Fruit fly (Drosophila melanogaster): ENCODE results near the gene Nrg.

The Nrg gene

DNA sequence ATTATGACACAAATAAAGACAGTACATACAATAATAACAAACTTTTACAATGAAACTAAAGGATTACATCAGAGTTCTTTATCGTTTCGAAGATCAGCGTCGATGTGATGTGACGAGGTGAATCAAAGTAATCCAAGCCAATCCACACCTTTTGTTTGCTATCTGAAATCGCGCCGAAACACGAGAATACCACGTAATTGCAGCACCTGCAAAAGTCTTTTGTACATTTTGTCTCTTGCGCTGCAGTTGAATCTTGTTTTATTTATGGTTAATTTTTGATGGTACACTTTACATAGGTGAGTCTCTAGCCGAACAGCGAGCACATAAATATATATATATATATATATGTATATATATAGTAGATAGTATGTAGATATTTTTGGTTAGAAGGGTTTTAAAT, 32.4 kb upstream of the Nrg start:
- TF ChIP-seq CG11247 (GFP tag; IDR thresholded peaks at IDR 0.05) (no peak), chm (GFP tag; IDR thresholded peaks at IDR 0.05) (no peak), CG4424 (GFP tag; optimal IDR thresholded peaks at IDR 0.05) (no peak), Myb (GFP tag; optimal IDR thresholded peaks at IDR 0.05) (no peak), Atf3 (GFP tag; optimal IDR thresholded peaks at IDR 0.05) (no peak), CG2116 (GFP tag; optimal IDR thresholded peaks at IDR 0.05) (no peak), CG2678 (tag; optimal IDR thresholded peaks at IDR 0.05) (no peak), ap (GFP tag; IDR thresholded peaks at IDR 0.05) (no peak), CG43689 (GFP tag; IDR thresholded peaks at IDR 0.05) (no peak), Hand (GFP tag; optimal IDR thresholded peaks at IDR 0.05) (no peak), odd (GFP tag; optimal IDR thresholded peaks at IDR 0.05) (no peak), chinmo (GFP tag; IDR thresholded peaks at IDR 0.05; ENCODE audit: partially characterized antibody) (no peak), CG11723 (GFP tag; optimal IDR thresholded peaks at IDR 0.05) (no peak), CG8359 (GFP tag; optimal IDR thresholded peaks at IDR 0.05; ENCODE audit: borderline replicate concordance) (no peak), Adf1 (GFP tag; IDR thresholded peaks at IDR 0.05) (no peak), shn (GFP tag; optimal IDR thresholded peaks at IDR 0.05) (no peak), Antp (GFP tag; optimal IDR thresholded peaks at IDR 0.05) (no peak), emc (GFP tag; optimal IDR thresholded peaks at IDR 0.05) (no peak)

DNA sequence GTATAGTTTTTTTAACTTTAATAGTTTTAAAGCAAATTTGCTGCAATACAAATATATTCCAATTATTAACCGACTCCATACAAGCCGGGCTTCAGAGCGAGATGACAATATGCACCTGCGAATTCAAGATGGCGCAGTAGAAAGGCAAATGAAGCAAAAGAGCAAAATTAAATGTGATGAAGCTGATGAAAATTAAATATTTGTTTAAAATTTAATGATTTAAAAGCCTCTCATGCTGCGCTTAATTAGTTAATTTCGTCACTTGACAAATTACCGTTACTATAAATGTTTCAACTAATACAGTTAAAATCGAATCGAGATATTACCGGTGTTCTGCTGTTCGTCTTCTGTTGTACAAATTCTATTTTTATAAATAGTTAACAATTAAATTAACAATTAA, 28.1 kb upstream of the Nrg start, which contains the start of gene CG33181:
Gene CG33181, plus strand, starts transcription at position 301 of the 400 bp plus-strand sequence.
- TF ChIP-seq CG2116 (GFP tag; optimal IDR thresholded peaks at IDR 0.05) (no peak), Bgb (GFP tag; IDR thresholded peaks at IDR 0.05; ENCODE audit: partially characterized antibody) (no peak), phol (tag; optimal IDR thresholded peaks at IDR 0.05) (peak; percentile 36)

DNA sequence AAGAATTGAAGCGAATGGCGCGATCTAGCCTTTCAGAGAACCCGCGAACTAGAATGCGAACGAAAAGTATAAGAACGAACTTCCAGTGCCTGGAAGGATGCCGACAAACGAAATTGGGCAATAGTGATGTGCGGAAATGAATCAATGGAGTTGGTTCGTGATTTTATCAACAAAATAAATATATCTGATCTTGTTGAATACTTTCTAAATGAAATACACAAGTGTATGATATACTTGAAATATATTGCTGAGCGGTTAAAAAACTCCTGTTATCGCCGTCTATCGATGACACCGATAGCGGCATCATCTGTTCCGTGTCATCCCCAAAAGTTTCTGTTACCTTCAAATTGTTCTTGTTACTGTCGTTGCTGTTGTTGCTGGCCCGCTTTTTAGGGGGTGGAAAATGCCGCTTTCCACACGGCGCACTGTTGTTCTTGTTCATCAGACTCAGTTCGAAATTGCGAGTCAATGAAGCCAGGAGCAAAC, 27.6 kb upstream of the Nrg start, which contains the start of gene otu:
Gene otu, minus strand, starts transcription at position 51 of the 486 bp plus-strand sequence.
- peak; percentile 51 for TF ChIP-seq Dref (GFP tag; IDR thresholded peaks at IDR 0.05)
- 0 out of 2 replicates have a peak, but pooled peaks have one; percentile 14 for TF ChIP-seq CG13287 (GFP tag; IDR thresholded peaks at IDR 0.05; ENCODE audit: partially characterized antibody)
- TF ChIP-seq chinmo (GFP tag; IDR thresholded peaks at IDR 0.05; ENCODE audit: partially characterized antibody), result 0 out of 4 replicates have a peak, but pooled peaks have one; percentile 26
- no peak for TF ChIP-seq CG9932 (GFP tag; IDR thresholded peaks at IDR 0.05)
- TF ChIP-seq CG3847 (GFP tag; IDR thresholded peaks at IDR 0.05), result no peak
- peak in 1 of 2 experiments; percentile 67 for TF ChIP-seq crp (GFP tag; optimal IDR thresholded peaks at IDR 0.05)
- TF ChIP-seq CG13296 (GFP tag; optimal IDR thresholded peaks at IDR 0.05), result no peak
- peak; percentile 46; the same call in 1 of the 2 replicates for TF ChIP-seq E2f2 (GFP tag; IDR thresholded peaks at IDR 0.05)
- peak; percentile 65 for TF ChIP-seq Ets65A (GFP tag)
- peak; percentile 39 for TF ChIP-seq unc-4 (GFP tag; IDR thresholded peaks at IDR 0.05; ENCODE audit: partially characterized antibody)
- TF ChIP-seq pzg (GFP tag; optimal IDR thresholded peaks at IDR 0.05), result peak; percentile 24
- TF ChIP-seq bbx (GFP tag; IDR thresholded peaks at IDR 0.05; ENCODE audit: partially characterized antibody), result peak; percentile 25; the same call in 1 of the 2 replicates
- no peak for TF ChIP-seq az2 (GFP tag; optimal IDR thresholded peaks at IDR 0.05)
- peak; percentile 18 for TF ChIP-seq BEAF-32 (GFP tag; optimal IDR thresholded peaks at IDR 0.05)
- TF ChIP-seq CG15514 (GFP tag; optimal IDR thresholded peaks at IDR 0.05), result peak; percentile 48
- TF ChIP-seq CG34224 (GFP tag; IDR thresholded peaks at IDR 0.05; ENCODE audit: partially characterized antibody), result 0 out of 3 replicates have a peak, but pooled peaks have one; percentile 21
- TF ChIP-seq stwl (tag; optimal IDR thresholded peaks at IDR 0.05), result peak; percentile 65
- TF ChIP-seq Sry-δ (GFP tag; optimal IDR thresholded peaks at IDR 0.05), result peak; percentile 58
- peak; percentile 45 for TF ChIP-seq Dp (GFP tag; optimal IDR thresholded peaks at IDR 0.05)
- no peak for TF ChIP-seq CG1603 (tag; optimal IDR thresholded peaks at IDR 0.05)
- peak; percentile 21; the same call in 1 of the 2 replicates for TF ChIP-seq amos (GFP tag; IDR thresholded peaks at IDR 0.05; ENCODE audit: partially characterized antibody)
